Worm (Caenorhabditis elegans): ENCODE measurements around the gene irld-2.

- no peak for TF ChIP-seq zag-1 (tag; optimal IDR thresholded peaks at IDR 0.05)
- no peak for TF ChIP-seq nhr-237 (tag; optimal IDR thresholded peaks at IDR 0.05)
- no peak for TF ChIP-seq unc-39 (tag; optimal IDR thresholded peaks at IDR 0.05)
- no peak for TF ChIP-seq ama-1 (optimal IDR thresholded peaks at IDR 0.05)
- TF ChIP-seq lin-11 (tag; optimal IDR thresholded peaks at IDR 0.05): no peak
- no peak for TF ChIP-seq lin-39 (tag; optimal IDR thresholded peaks at IDR 0.05)
- no peak for TF ChIP-seq nhr-12 (tag; optimal IDR thresholded peaks at IDR 0.05)
- no peak for TF ChIP-seq lsy-2 (tag; optimal IDR thresholded peaks at IDR 0.05)
- TF ChIP-seq ZK546.5 (tag; optimal IDR thresholded peaks at IDR 0.05): no peak
- TF ChIP-seq mab-5 (tag; optimal IDR thresholded peaks at IDR 0.05): no peak
These were observed 6.9 kb upstream of the irld-2 start, which contains the start of gene F02C12.1 for ce11 chrX:13401783-13402182.

Data from whole organism, L2 larva.